Fruit fly (Drosophila melanogaster) whole organism, wandering third instar larva: ENCODE results near the gene Awh.

Experiments
- Abd-B ChIP-seq: fragments of >200 bp; optimal IDR thresholded peaks from 2 replicates; lab custom pipeline; 2017; ENCODE audit warnings: missing biosample characterization, missing genetic modification characterization
- CG9705 ChIP-seq: fragments of 200-800 bp; sonication (Bioruptor generic); optimal IDR thresholded peaks from 2 replicates; lab custom pipeline; 2018; ENCODE audit warnings: missing biosample characterization, mild to moderate bottlenecking, missing genetic modification characterization
- HLH106 ChIP-seq: fragments of 200-800 bp; optimal IDR thresholded peaks from 3 replicates; lab custom pipeline; 2019; ENCODE audit warnings: missing biosample characterization, mild to moderate bottlenecking, missing genetic modification characterization, moderate library complexity
- Mio ChIP-seq: sonication (Bioruptor generic); optimal IDR thresholded peaks from 2 replicates; lab custom pipeline; 2016; ENCODE audit warnings: missing biosample characterization, missing genetic modification characterization
- N ChIP-seq: fragments of >200 bp; optimal IDR thresholded peaks from 2 replicates; lab custom pipeline; 2018; ENCODE audit warnings: missing biosample characterization, missing external identifiers, missing genetic modification characterization
- OdsH ChIP-seq: fragments of 200-800 bp; sonication (Bioruptor generic); optimal IDR thresholded peaks from 2 replicates; lab custom pipeline; 2016; ENCODE audit warnings: missing biosample characterization, mild to moderate bottlenecking, missing genetic modification characterization
- brk ChIP-seq: fragments of 200-800 bp; sonication (Bioruptor generic); optimal IDR thresholded peaks from 2 replicates; lab custom pipeline; 2016; ENCODE audit warnings: missing biosample characterization, mild to moderate bottlenecking, missing genetic modification characterization
- ey ChIP-seq: fragments of 200-800 bp; sonication (Bioruptor generic); optimal IDR thresholded peaks from 2 replicates; lab custom pipeline; 2016; ENCODE audit warnings: missing biosample characterization, missing genetic modification characterization
- fru ChIP-seq: fragments of 200-800 bp; sonication (Bioruptor generic); optimal IDR thresholded peaks from 3 replicates; lab custom pipeline; 2016; ENCODE audit warnings: missing biosample characterization, mild to moderate bottlenecking, missing genetic modification characterization
- h ChIP-seq: fragments of 200-800 bp; sonication (Bioruptor generic); optimal IDR thresholded peaks from 3 replicates; lab custom pipeline; 2016; ENCODE audit warnings: missing biosample characterization, mild to moderate bottlenecking, missing genetic modification characterization
- pan ChIP-seq: fragments of >200 bp; optimal IDR thresholded peaks from 2 replicates; lab custom pipeline; 2017
- usp ChIP-seq: fragments of >200 bp; optimal IDR thresholded peaks from 2 replicates; lab custom pipeline; 2017; ENCODE audit warnings: missing biosample characterization, missing genetic modification characterization
- woc ChIP-seq: sonication (Bioruptor generic); optimal IDR thresholded peaks from 2 replicates; lab custom pipeline; 2016; ENCODE audit warnings: missing biosample characterization, mild to moderate bottlenecking, missing genetic modification characterization

dm6 chr3L:3818566-3819325 lies 27.3 kb upstream of the Awh start, which contains the start of gene enc:
- TF ChIP-seq Abd-B (GFP tag; lab: Kevin White, UChicago) = no peak
- TF ChIP-seq brk (GFP tag; lab: Kevin White, UChicago) = peak; percentile 36
- no peak for TF ChIP-seq fru (GFP tag; lab: Kevin White, UChicago)
- no peak for TF ChIP-seq HLH106 (tag; lab: Kevin White, UChicago)
- peak; percentile 56 for TF ChIP-seq woc (GFP tag; lab: Kevin White, UChicago)
- TF ChIP-seq pan = no peak
- no peak for TF ChIP-seq usp (GFP tag; lab: Kevin White, UChicago)
- no peak for TF ChIP-seq h (GFP tag; lab: Kevin White, UChicago)
- no peak for TF ChIP-seq CG9705 (GFP tag; lab: Kevin White, UChicago)
- TF ChIP-seq OdsH (GFP tag; lab: Kevin White, UChicago) = no peak
- TF ChIP-seq Mio (GFP tag; lab: Kevin White, UChicago) = no peak
- no peak for TF ChIP-seq ey (GFP tag; lab: Kevin White, UChicago)
- TF ChIP-seq N (GFP tag; lab: Kevin White, UChicago) = no peak
